Fruit fly (Drosophila melanogaster) whole organism: Measurements from ENCODE around the gene PIG-L.

Source experiments
- CG8478 ChIP-seq: fragments of >200 bp; optimal IDR thresholded peaks from 2 replicates; lab custom pipeline; 2018; ENCODE audit warnings: inconsistent platforms
- Dll ChIP-seq: fragments of >200 bp; optimal IDR thresholded peaks from 2 replicates; lab custom pipeline; 2017
- EcR ChIP-seq, 2 experiments: fragments of >200 bp; optimal IDR thresholded peaks; 2 replicates each; lab custom pipeline; 2017; ENCODE audit warnings: missing biosample characterization in 2 of 2, missing genetic modification characterization in 2 of 2, missing genetic modification reagents in 2 of 2
- pan ChIP-seq: fragments of >200 bp; optimal IDR thresholded peaks from 2 replicates; lab custom pipeline; 2017
- psq ChIP-seq: fragments of >200 bp; optimal IDR thresholded peaks from 2 replicates; lab custom pipeline; 2017
- usp ChIP-seq: fragments of >200 bp; optimal IDR thresholded peaks from 2 replicates; lab custom pipeline; 2017; ENCODE audit warnings: missing biosample characterization, missing genetic modification characterization, mixed read lengths

DNA sequence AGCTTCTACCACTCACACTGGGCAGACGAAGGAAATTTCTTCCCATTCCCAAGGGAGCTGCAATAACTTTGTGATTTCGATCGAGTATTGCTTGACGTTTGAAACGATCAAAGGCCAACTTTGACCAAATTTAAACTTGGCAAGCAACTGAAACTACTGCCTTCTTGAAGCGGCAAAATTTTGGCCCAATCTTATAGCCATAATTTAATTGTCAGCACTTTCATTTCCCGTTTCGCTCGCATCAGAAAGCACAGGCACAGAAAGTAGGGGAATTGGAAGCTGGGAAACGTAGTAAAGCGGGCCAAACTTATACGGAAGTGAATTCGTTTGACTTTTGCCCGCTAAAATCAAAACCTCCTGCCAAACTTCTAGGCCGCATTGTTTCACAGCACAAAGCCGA, 38.5 kb upstream of the PIG-L start, which contains the start of gene CG4390:
- no peak for TF ChIP-seq usp (GFP tag; lab: Kevin White, UChicago)
- no peak for TF ChIP-seq Dll
- TF ChIP-seq psq (lab: Kevin White, UChicago) = no peak
- no peak for TF ChIP-seq EcR (GFP tag; optimal IDR thresholded peaks at IDR 0.05; lab: Kevin White, UChicago)
- TF ChIP-seq pan = no peak
- no peak for TF ChIP-seq CG8478
